Fruit fly (Drosophila melanogaster) whole organism, embryonic: Measurements from ENCODE around the gene Sur.
A peak's percentile ranks its signal among the peaks of the same experiment; 100 is the strongest.

ENCODE experiments used
- CG13123 ChIP-seq: fragments of 200-800 bp; sonication (Bioruptor generic); optimal IDR thresholded peaks from 2 replicates; lab custom pipeline; 2016; ENCODE audit warnings: missing biosample characterization, missing genetic modification characterization
- CG2889 ChIP-seq: fragments of 200-800 bp; sonication (Bioruptor generic); IDR thresholded peaks from 3 replicates; pipeline ENCODE4 v1.3.6; 2022; ENCODE audit warnings: missing biosample characterization, missing genetic modification characterization
- CG9797 ChIP-seq: fragments of 200-800 bp; sonication (Bioruptor generic); optimal IDR thresholded peaks from 3 replicates; lab custom pipeline; 2018; ENCODE audit warnings: missing biosample characterization, mild to moderate bottlenecking, missing genetic modification characterization
- HLH54F ChIP-seq: fragments of 200-800 bp; sonication (Bioruptor generic); optimal IDR thresholded peaks from 3 replicates; lab custom pipeline; 2016; ENCODE audit warnings: missing biosample characterization, missing genetic modification characterization
- ac ChIP-seq: fragments of 200-800 bp; sonication (Bioruptor generic); optimal IDR thresholded peaks from 3 replicates; lab custom pipeline; 2017; ENCODE audit warnings: missing biosample characterization, mild to moderate bottlenecking, missing genetic modification characterization
- chm ChIP-seq: fragments of 200-800 bp; sonication (Bioruptor generic); IDR thresholded peaks from 2 replicates; pipeline ENCODE4 v1.3.6; 2022; ENCODE audit warnings: missing biosample characterization, missing genetic modification characterization
- chn ChIP-seq: fragments of 200-800 bp; sonication (Bioruptor generic); optimal IDR thresholded peaks from 2 replicates; lab custom pipeline; 2016; ENCODE audit warnings: missing biosample characterization, missing genetic modification characterization
- dysf ChIP-seq: fragments of 200-800 bp; sonication (Bioruptor generic); IDR thresholded peaks from 3 replicates; pipeline ENCODE4 v1.3.6; 2022; ENCODE audit warnings: missing biosample characterization, missing genetic modification characterization
- lilli ChIP-seq: fragments of 200-800 bp; sonication (Bioruptor generic); optimal IDR thresholded peaks from 3 replicates; lab custom pipeline; 2016; ENCODE audit warnings: missing biosample characterization, missing genetic modification characterization
- pita ChIP-seq: fragments of 200-800 bp; sonication (Bioruptor generic); optimal IDR thresholded peaks from 2 replicates; lab custom pipeline; 2017; ENCODE audit warnings: missing biosample characterization, mild to moderate bottlenecking, missing genetic modification characterization

DNA sequence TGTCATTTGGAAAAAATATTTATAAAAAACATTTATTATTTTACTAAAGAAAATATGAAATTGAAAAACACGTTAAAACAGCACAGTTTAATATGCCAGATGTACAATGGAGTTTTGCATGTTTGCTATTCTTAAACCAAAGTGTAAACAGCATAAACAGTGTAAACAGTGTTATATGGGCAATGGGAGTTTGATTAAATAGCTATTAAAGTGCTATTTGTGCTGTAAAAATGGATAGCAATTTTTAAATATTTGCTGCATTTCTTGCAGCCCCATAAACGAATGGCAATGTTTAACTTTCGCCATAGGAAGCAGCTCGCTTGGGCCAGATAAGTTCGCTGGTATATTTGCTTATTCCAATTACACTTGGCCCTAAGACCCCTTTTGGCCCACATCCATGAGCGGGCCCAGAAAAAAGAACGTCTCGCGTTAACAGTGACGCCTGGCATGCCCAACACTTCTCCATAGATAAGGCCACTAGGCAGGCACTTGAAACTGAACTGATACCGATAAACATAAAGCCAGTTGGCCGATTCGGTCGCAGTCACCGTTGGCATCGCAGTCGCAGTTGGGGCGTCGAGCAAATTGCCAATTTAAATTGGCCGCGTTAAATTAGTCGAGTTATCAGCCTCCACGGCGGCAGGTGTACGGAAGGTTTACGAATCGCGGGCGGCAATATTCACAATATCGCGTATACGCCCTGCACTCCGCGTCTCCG lies 54.5 kb downstream of the Sur start, which contains the start of gene CG4839:
- TF ChIP-seq HLH54F (no peak), ac (GFP tag; lab: Kevin White, UChicago) (no peak), CG13123 (no peak), dysf (GFP tag; lab: Robert Waterston, UW) (0 out of 3 replicates have a peak, but pooled peaks have one; percentile 22), pita (GFP tag; lab: Kevin White, UChicago) (no peak), chm (no peak), lilli (GFP tag; lab: Kevin White, UChicago) (no peak), CG9797 (GFP tag; lab: Kevin White, UChicago) (no peak), chn (GFP tag; lab: Kevin White, UChicago) (no peak), CG2889 (no peak)
